Worm (Caenorhabditis elegans): Measurements from ENCODE around the gene idpc-1.

ce11 chrIII:11452530-11452929 lies 25.5 kb downstream of the idpc-1 start:
- TF ChIP-seq lag-1 (GFP tag; IDR thresholded peaks at IDR 0.05), result no peak
- TF ChIP-seq bed-1 (GFP tag; IDR thresholded peaks at IDR 0.05), result no peak
- TF ChIP-seq F57C9.4 (tag; optimal IDR thresholded peaks at IDR 0.05), result no peak
- TF ChIP-seq zim-3 (tag; optimal IDR thresholded peaks at IDR 0.05), result no peak
- TF ChIP-seq cebp-2 (GFP tag; IDR thresholded peaks at IDR 0.05), result no peak
- TF ChIP-seq F23B12.7 (tag; optimal IDR thresholded peaks at IDR 0.05; ENCODE audit: insufficient read depth), result no peak
- TF ChIP-seq ama-1 (optimal IDR thresholded peaks at IDR 0.05), result no peak
- no peak for TF ChIP-seq ama-1 (GFP tag; optimal IDR thresholded peaks at IDR 0.05)
- TF ChIP-seq madf-10 (tag; optimal IDR thresholded peaks at IDR 0.05), result no peak
